Worm (Caenorhabditis elegans): ENCODE data around the gene Y39G8B.1.

DNA sequence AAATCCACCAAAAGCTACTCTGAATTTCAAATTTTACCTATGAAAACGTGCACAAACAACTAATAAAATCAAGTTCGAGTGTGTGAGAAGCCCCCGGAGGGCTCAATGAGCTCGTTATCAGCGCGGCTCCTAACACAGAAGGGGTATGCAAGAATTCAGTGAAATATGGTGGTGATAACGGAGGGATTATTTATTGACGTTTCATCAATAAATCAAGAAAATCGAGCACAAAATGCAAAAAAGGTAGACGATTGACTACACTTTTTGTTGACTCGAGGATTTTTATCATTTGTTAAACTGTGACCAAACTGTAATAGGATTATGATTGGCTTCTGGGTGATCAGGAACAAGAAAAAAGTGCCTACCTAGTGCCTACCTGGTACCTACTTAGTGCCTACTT, 16.2 kb downstream of the Y39G8B.1 start, which contains the start of gene zip-3:
- no peak for TF ChIP-seq him-1 (tag; optimal IDR thresholded peaks at IDR 0.05)
- no peak for TF ChIP-seq dao-5 (tag; optimal IDR thresholded peaks at IDR 0.05)
